Worm (Caenorhabditis elegans): ENCODE measurements around the gene Y51H4A.1.

- no peak for TF ChIP-seq elt-1 (tag; optimal IDR thresholded peaks at IDR 0.05; ENCODE audit: borderline replicate concordance, insufficient read depth)
- no peak for TF ChIP-seq blmp-1 (tag; optimal IDR thresholded peaks at IDR 0.05)
- no peak for TF ChIP-seq unc-39 (tag; optimal IDR thresholded peaks at IDR 0.05)
- no peak for TF ChIP-seq lin-32 (GFP tag; optimal IDR thresholded peaks at IDR 0.05)
- TF ChIP-seq snpc-4 (tag; optimal IDR thresholded peaks at IDR 0.05), result no peak
- no peak for TF ChIP-seq unc-62 (GFP tag; optimal IDR thresholded peaks at IDR 0.05)
- TF ChIP-seq ztf-11 (tag; optimal IDR thresholded peaks at IDR 0.05), result no peak
Measured at ce11 chrIV:16476081-16476480, 1.0 kb downstream of the Y51H4A.1 start.

Measured in whole organism, mixed stage, embryonic.